Fruit fly (Drosophila melanogaster) whole organism, larva: Measurements from ENCODE around the gene mesh.
A peak's percentile ranks its signal among the peaks of the same experiment; 100 is the strongest.

ENCODE experiments used
- noc ChIP-seq: fragments of 200-800 bp; sonication (Bioruptor generic); optimal IDR thresholded peaks from 3 replicates; lab custom pipeline; 2019; ENCODE audit warnings: missing biosample characterization, mild to moderate bottlenecking, missing genetic modification characterization, moderate library complexity

Gene mesh

dm6 chr3R:31195695-31196113 is at the start of gene mesh:
mesh (minus strand) TSS chr3R:31195762.
- peak; percentile 15 for TF ChIP-seq noc (tag; lab: Kevin White, UChicago)

dm6 chr3R:31243079-31243668 is 47.6 kb upstream of the mesh start:
- TF ChIP-seq noc (tag; lab: Kevin White, UChicago) = no peak

dm6 chr3R:31241109-31241508 is 45.5 kb upstream of the mesh start:
- TF ChIP-seq noc (tag; lab: Kevin White, UChicago) = no peak

- no peak for TF ChIP-seq noc (tag; lab: Kevin White, UChicago)
These were observed 44.5 kb upstream of the mesh start for dm6 chr3R:31240023-31240422.

dm6 chr3R:31235262-31235661 is 39.7 kb upstream of the mesh start, which contains the start of gene CG15564:
CG15564 (minus strand) TSS chr3R:31235362.
- no peak for TF ChIP-seq noc (tag; lab: Kevin White, UChicago)

- no peak for TF ChIP-seq noc (tag; lab: Kevin White, UChicago)
These were observed 36.7 kb upstream of the mesh start, which contains the start of gene CG15563 for dm6 chr3R:31232236-31232635. CG15563 (minus strand) TSS chr3R:31232336.

dm6 chr3R:31231134-31231533 is 35.6 kb upstream of the mesh start:
- TF ChIP-seq noc (tag; lab: Kevin White, UChicago) = no peak

- TF ChIP-seq noc (tag; lab: Kevin White, UChicago) = no peak
These were observed 29.6 kb upstream of the mesh start for dm6 chr3R:31225043-31225681.

dm6 chr3R:31223971-31224860 is 28.7 kb upstream of the mesh start:
- peak; percentile 74 for TF ChIP-seq noc (tag; lab: Kevin White, UChicago)

- no peak for TF ChIP-seq noc (tag; lab: Kevin White, UChicago)
These were observed 27.5 kb upstream of the mesh start for dm6 chr3R:31222890-31223569.

- peak; percentile 49 for TF ChIP-seq noc (tag; lab: Kevin White, UChicago)
These were observed 26.7 kb upstream of the mesh start for dm6 chr3R:31222125-31222889.

dm6 chr3R:31221337-31222047 is 25.9 kb upstream of the mesh start:
- TF ChIP-seq noc (tag; lab: Kevin White, UChicago) = peak; percentile 25

- TF ChIP-seq noc (tag; lab: Kevin White, UChicago) = no peak
These were observed 25.1 kb upstream of the mesh start, which contains the start of gene CG12054 for dm6 chr3R:31220456-31221336. CG12054 (plus strand) TSS chr3R:31220702.
